Worm (Caenorhabditis elegans): ENCODE measurements around the gene abl-1.

DNA sequence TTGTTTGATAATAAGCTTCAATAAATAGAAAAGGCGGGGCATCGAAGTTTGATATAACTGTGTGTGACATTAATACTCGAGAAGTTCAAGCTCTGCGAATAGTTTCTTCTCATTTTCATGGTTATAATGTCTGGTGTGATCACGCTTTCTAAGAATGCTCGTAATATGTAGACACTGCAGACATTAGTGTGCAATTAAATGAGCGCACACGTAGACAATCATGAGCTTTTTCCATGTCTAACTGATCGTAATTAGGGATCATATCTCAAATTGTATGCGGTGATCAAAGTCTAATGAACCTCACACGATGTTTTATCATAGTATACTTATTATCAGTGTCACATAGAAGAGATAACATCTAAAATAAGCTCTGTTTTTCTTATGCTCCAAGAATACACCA, 26.1 kb upstream of the abl-1 start:
- no peak for TF ChIP-seq nfya-1 (tag; optimal IDR thresholded peaks at IDR 0.05; ENCODE audit: borderline replicate concordance, insufficient read depth)
- TF ChIP-seq B0261.1 (tag; optimal IDR thresholded peaks at IDR 0.05) = no peak
- no peak for TF ChIP-seq rec-8 (tag; optimal IDR thresholded peaks at IDR 0.05)
- no peak for TF ChIP-seq snpc-3.4 (tag; optimal IDR thresholded peaks at IDR 0.05)
- TF ChIP-seq ets-4 (GFP tag; optimal IDR thresholded peaks at IDR 0.05) = no peak
- no peak for TF ChIP-seq B0035.1 (tag; optimal IDR thresholded peaks at IDR 0.05)
- no peak for TF ChIP-seq snpc-4 (GFP tag; optimal IDR thresholded peaks at IDR 0.05)
- no peak for TF ChIP-seq snpc-4 (tag; optimal IDR thresholded peaks at IDR 0.05)
- TF ChIP-seq gei-17 (GFP tag; optimal IDR thresholded peaks at IDR 0.05) = no peak
